Worm (Caenorhabditis elegans) whole organism, L4 larva: ENCODE data around the gene C08G9.1.
A peak's percentile ranks its signal among the peaks of the same experiment; 100 is the strongest.

ENCODE experiments used
- R02D3.7 ChIP-seq: fragments of 150-350 bp; sonication (generic microtip); optimal IDR thresholded peaks from 3 replicates; lab custom pipeline; 2014; ENCODE audit warnings: missing biosample characterization, missing genetic modification characterization
- T20F7.1 ChIP-seq: fragments of 200-800 bp; sonication (Bioruptor generic); optimal IDR thresholded peaks from 2 replicates; lab custom pipeline; 2018; ENCODE audit warnings: mild to moderate bottlenecking, missing genetic modification characterization, missing compliant biosample characterization
- Y105C5A.15 ChIP-seq: fragments of 200-800 bp; sonication (Bioruptor generic); IDR thresholded peaks from 2 replicates; pipeline ENCODE4 v1.3.6; 2022; ENCODE audit warnings: missing genetic modification characterization, missing compliant biosample characterization
- ZK546.5 ChIP-seq, 2 experiments: sonication (generic microtip); optimal IDR thresholded peaks; 2 replicates each; lab custom pipeline; 2017; ENCODE audit warnings: missing biosample characterization in 2 of 2, missing genetic modification characterization in 2 of 2
- aha-1 ChIP-seq: fragments of 150-350 bp; peaks from one replicate; lab custom pipeline; 2014; ENCODE audit warnings: missing biosample characterization, missing genetic modification characterization
- ama-1 ChIP-seq: fragments of 150-350 bp; optimal IDR thresholded peaks from 2 replicates; lab custom pipeline; 2014; ENCODE audit warnings: inconsistent platforms, mixed read lengths
- ceh-20 ChIP-seq: fragments of 200-800 bp; sonication (Bioruptor generic); IDR thresholded peaks from 2 replicates; pipeline ENCODE4 v1.3.6; 2022; ENCODE audit warnings: missing genetic modification reagents, missing genetic modification characterization, missing compliant biosample characterization
- ces-1 ChIP-seq: fragments of 150-350 bp; sonication (generic microtip); optimal IDR thresholded peaks from 4 replicates; lab custom pipeline; 2014; ENCODE audit warnings: missing biosample characterization, missing genetic modification reagents, missing genetic modification characterization
- daf-19 ChIP-seq: fragments of 200-800 bp; sonication (Bioruptor generic); conservative IDR thresholded peaks from 2 replicates; pipeline ENCODE4 v1.3.6; 2022; ENCODE audit warnings: missing genetic modification characterization, missing compliant biosample characterization
- dpl-1 ChIP-seq: fragments of 150-350 bp; optimal IDR thresholded peaks from 2 replicates; lab custom pipeline; 2014; ENCODE audit warnings: missing biosample characterization, missing genetic modification reagents, missing genetic modification characterization
- duxl-1 ChIP-seq: sonication (generic microtip); optimal IDR thresholded peaks from 2 replicates; lab custom pipeline; 2016; ENCODE audit warnings: mild to moderate bottlenecking, missing genetic modification characterization, moderate library complexity, missing compliant biosample characterization; ENCODE audit not compliant: poor library complexity
- fos-1 ChIP-seq: fragments of 150-350 bp; optimal IDR thresholded peaks from 2 replicates; lab custom pipeline; 2014; ENCODE audit warnings: missing biosample characterization, missing genetic modification characterization
- hif-1 ChIP-seq, 2 experiments: sonication (generic microtip); optimal IDR thresholded peaks; 2 replicates each; lab custom pipeline; 2016 to 2017; ENCODE audit warnings: missing compliant biosample characterization in 2 of 2, missing genetic modification characterization in 2 of 2, missing genetic modification reagents in 2 of 2, missing genotype in 2 of 2, mild to moderate bottlenecking in 1 of 2
- hlh-11 ChIP-seq: fragments of 200-800 bp; sonication (Bioruptor generic); optimal IDR thresholded peaks from 2 replicates; lab custom pipeline; 2018; ENCODE audit warnings: mild to moderate bottlenecking, missing genetic modification characterization, missing compliant biosample characterization
- hlh-30 ChIP-seq: sonication (generic microtip); optimal IDR thresholded peaks from 2 replicates; lab custom pipeline; 2017; ENCODE audit warnings: antibody characterized with exemption, mild to moderate bottlenecking, missing genetic modification characterization, missing compliant biosample characterization; ENCODE audit not compliant: insufficient read depth
- hmg-1.1 ChIP-seq: fragments of 200-800 bp; sonication (Bioruptor generic); IDR thresholded peaks from 2 replicates; pipeline ENCODE4 v1.3.6; 2022; ENCODE audit warnings: missing genetic modification reagents, missing genetic modification characterization, missing compliant biosample characterization
- lim-7 ChIP-seq: fragments of 200-800 bp; sonication (Bioruptor generic); IDR thresholded peaks from 2 replicates; pipeline ENCODE4 v1.3.6; 2022; ENCODE audit warnings: missing genetic modification characterization, missing compliant biosample characterization
- lin-1 ChIP-seq: fragments of 200-800 bp; sonication (Bioruptor generic); IDR thresholded peaks from 2 replicates; pipeline ENCODE4 v1.3.6; 2022; ENCODE audit warnings: missing genetic modification reagents, missing genetic modification characterization, missing compliant biosample characterization
- lin-15B ChIP-seq: fragments of 150-350 bp; sonication (generic microtip); optimal IDR thresholded peaks from 3 replicates; lab custom pipeline; 2014; ENCODE audit warnings: missing biosample characterization, missing genetic modification characterization
- lin-29 ChIP-seq: fragments of 200-800 bp; sonication (Bioruptor generic); IDR thresholded peaks from 2 replicates; pipeline ENCODE4 v1.3.6; 2022; ENCODE audit warnings: missing genetic modification reagents, missing genetic modification characterization, missing compliant biosample characterization
- lin-39 ChIP-seq: fragments of 150-350 bp; optimal IDR thresholded peaks from 2 replicates; lab custom pipeline; 2014; ENCODE audit warnings: missing biosample characterization, missing genetic modification reagents, missing genetic modification characterization
- madf-5 ChIP-seq, 2 experiments: fragments of 200-800 bp; sonication (Bioruptor generic); IDR thresholded peaks; 2 replicates each; pipeline ENCODE4 v1.3.6; 2022; ENCODE audit warnings: missing compliant biosample characterization in 2 of 2, missing genetic modification characterization in 2 of 2
- mes-2 ChIP-seq: sonication (generic microtip); optimal IDR thresholded peaks from 2 replicates; lab custom pipeline; 2016; ENCODE audit warnings: missing genotype, mild to moderate bottlenecking, missing genetic modification characterization, missing compliant biosample characterization; ENCODE audit not compliant: poor library complexity, severe bottlenecking
- mxl-3 ChIP-seq: fragments of 200-800 bp; sonication (Bioruptor generic); optimal IDR thresholded peaks from 2 replicates; lab custom pipeline; 2018; ENCODE audit warnings: mild to moderate bottlenecking, missing genetic modification characterization, missing compliant biosample characterization
- nhr-102 ChIP-seq: sonication (generic microtip); optimal IDR thresholded peaks from 2 replicates; lab custom pipeline; 2016; ENCODE audit warnings: mild to moderate bottlenecking, missing genetic modification characterization, moderate library complexity, missing compliant biosample characterization
- nhr-111 ChIP-seq: fragments of 200-800 bp; sonication (Bioruptor generic); optimal IDR thresholded peaks from 2 replicates; lab custom pipeline; 2018; ENCODE audit warnings: mild to moderate bottlenecking, missing genetic modification characterization, missing compliant biosample characterization
- nhr-28 ChIP-seq: fragments of 150-350 bp; optimal IDR thresholded peaks from 2 replicates; lab custom pipeline; 2014; ENCODE audit warnings: missing biosample characterization, missing genetic modification characterization
- nhr-48 ChIP-seq: sonication (generic microtip); optimal IDR thresholded peaks from 2 replicates; lab custom pipeline; 2016; ENCODE audit warnings: mild to moderate bottlenecking, missing genetic modification characterization, missing compliant biosample characterization
- nhr-6 ChIP-seq: fragments of 150-350 bp; optimal IDR thresholded peaks from 2 replicates; lab custom pipeline; 2014; ENCODE audit warnings: missing biosample characterization, missing genetic modification characterization
- pha-4 ChIP-seq, 2 experiments: fragments of 150-350 bp in 1 of 2; fragments of 200-800 bp in 1 of 2; sonication (Bioruptor generic) in 1 of 2; IDR thresholded peaks in 1 of 2; optimal IDR thresholded peaks in 1 of 2; 2 replicates each; pipeline versions ENCODE4 v1.3.6 to Lab custom; 2014 to 2022; ENCODE audit warnings: missing genetic modification characterization in 2 of 2, missing genetic modification reagents in 2 of 2, missing biosample characterization in 1 of 2, missing compliant biosample characterization in 1 of 2
- php-3 ChIP-seq: fragments of 200-800 bp; sonication (Bioruptor generic); IDR thresholded peaks from 2 replicates; pipeline ENCODE4 v1.3.6; 2022; ENCODE audit warnings: missing genetic modification reagents, missing genetic modification characterization, missing compliant biosample characterization
- pqm-1 ChIP-seq: sonication (generic microtip); optimal IDR thresholded peaks from 2 replicates; lab custom pipeline; 2017; ENCODE audit warnings: missing biosample characterization, missing genetic modification characterization
- saeg-2 ChIP-seq: fragments of 200-800 bp; sonication (Bioruptor generic); IDR thresholded peaks from 2 replicates; pipeline ENCODE4 v1.3.6; 2022; ENCODE audit warnings: missing genetic modification reagents, missing genetic modification characterization, missing compliant biosample characterization
- tag-97 ChIP-seq: fragments of 200-800 bp; sonication (Bioruptor generic); IDR thresholded peaks from 2 replicates; pipeline ENCODE4 v1.3.6; 2022; ENCODE audit warnings: missing genetic modification characterization, missing compliant biosample characterization
- unc-62 ChIP-seq, 3 experiments: fragments of 150-350 bp in 1 of 3; sonication (generic microtip); optimal IDR thresholded peaks in 2 of 3; peaks in 1 of 3; 1 replicate in 1 of 3; 2 replicates in 2 of 3; lab custom pipeline; 2014 to 2017; ENCODE audit warnings: missing biosample characterization in 3 of 3, missing genetic modification characterization in 3 of 3, missing genetic modification reagents in 3 of 3, missing genotype in 1 of 3
- zag-1 ChIP-seq: fragments of 150-350 bp; optimal IDR thresholded peaks from 2 replicates; lab custom pipeline; 2014; ENCODE audit warnings: missing biosample characterization, missing genetic modification characterization
- zfp-3 ChIP-seq: fragments of 200-800 bp; sonication (Bioruptor generic); conservative IDR thresholded peaks from 2 replicates; pipeline ENCODE4 v1.3.6; 2022; ENCODE audit warnings: missing genetic modification reagents, missing genetic modification characterization, missing compliant biosample characterization
- ztf-7 ChIP-seq: fragments of 150-350 bp; optimal IDR thresholded peaks from 2 replicates; lab custom pipeline; 2014; ENCODE audit warnings: missing biosample characterization, missing genetic modification characterization

The C08G9.1 gene

DNA sequence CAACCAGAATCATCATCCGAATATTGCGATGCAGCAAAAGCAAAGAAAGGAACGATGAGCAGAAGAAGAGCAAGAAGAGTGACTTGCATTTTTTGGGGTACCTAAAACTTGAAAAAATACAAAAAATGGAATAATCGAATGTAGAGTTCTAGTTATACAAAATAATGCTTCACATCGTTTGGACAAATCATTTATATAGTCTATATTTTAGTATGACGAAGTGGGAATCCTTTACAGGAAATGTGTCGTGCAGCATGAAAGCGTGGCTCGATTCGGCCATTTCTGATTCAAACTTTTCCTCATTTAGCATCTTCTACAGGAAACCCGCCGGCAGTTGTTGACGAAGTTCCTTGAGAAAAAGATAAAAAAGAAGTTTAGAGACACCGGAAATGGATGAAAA is 15.6 kb upstream of the C08G9.1 start, which contains the start of gene nlp-20:
TSS of gene nlp-20 (minus strand) at position 101 of the 400 bp plus-strand sequence.
- TF ChIP-seq nhr-111 (GFP tag; lab: Kevin White, UChicago) (no peak), aha-1 (tag; lab: Kevin White, UChicago) (peak; percentile 29)

ce11 chrIV:7646119-7646518 is 12.4 kb upstream of the C08G9.1 start, which contains the start of gene hmg-5:
TSS of gene hmg-5 (minus strand) at chrIV:7646219.
- TF ChIP-seq lin-15B (no peak), nhr-102 (no peak), ztf-7 (no peak), pqm-1 (tag; lab: Kevin White, UChicago) (no peak), hmg-1.1 (GFP tag; lab: Robert Waterston, UW) (no peak), hlh-30 (tag; lab: Kevin White, UChicago) (no peak)

DNA sequence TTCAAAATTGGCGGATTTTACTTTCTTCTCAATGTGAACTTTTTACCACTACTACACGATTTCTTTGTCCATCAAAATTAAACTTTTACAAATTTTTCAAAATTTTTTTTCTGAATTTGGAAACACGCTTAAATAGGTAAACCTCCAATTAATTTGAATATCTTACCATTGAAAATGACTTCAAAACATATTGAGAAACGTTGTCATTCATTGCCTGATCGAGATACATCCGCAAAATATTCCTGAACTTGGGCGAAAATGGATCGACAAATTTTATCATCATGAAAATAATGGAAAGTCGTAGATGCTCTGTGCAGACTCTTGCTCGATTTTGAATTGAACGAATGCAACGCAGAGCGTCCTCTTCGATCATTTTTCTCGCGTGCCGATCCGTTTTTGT is 11.7 kb upstream of the C08G9.1 start:
- peak in 1 of 2 experiments; percentile 95 for TF ChIP-seq unc-62 (GFP tag; optimal IDR thresholded peaks at IDR 0.05 in 1 of 2; lab: Kevin White, UChicago)
- TF ChIP-seq unc-62 (tag; optimal IDR thresholded peaks at IDR 0.05; lab: Kevin White, UChicago): no peak
- TF ChIP-seq nhr-6: no peak
- TF ChIP-seq, all 104 proteins: peak for 1

DNA sequence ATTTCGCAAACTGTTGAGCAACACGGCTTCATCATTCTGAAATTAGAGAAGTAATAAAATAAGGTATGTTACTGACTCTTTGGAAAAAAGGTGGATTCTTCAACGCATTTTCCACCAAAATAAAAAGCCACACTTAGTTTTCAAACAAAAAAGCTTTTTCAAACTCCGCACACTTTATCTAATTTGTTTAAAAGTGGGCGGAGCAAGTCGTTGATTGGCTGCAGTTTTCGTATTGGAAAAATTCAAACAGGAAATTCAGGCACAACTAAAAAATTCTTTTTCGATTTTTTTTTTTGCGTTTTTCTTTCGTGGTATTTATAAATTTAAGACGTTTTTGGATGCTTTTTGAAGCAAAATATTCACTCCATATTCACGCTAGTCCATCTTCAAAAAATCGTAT is 8.1 kb upstream of the C08G9.1 start:
- TF ChIP-seq R02D3.7 (tag; lab: Kevin White, UChicago) (no peak), saeg-2 (GFP tag; lab: Robert Waterston, UW) (no peak), ces-1 (no peak), lin-29 (GFP tag; lab: Robert Waterston, UW) (no peak), Y105C5A.15 (GFP tag; lab: Robert Waterston, UW) (no peak), tag-97 (no peak), hif-1 (tag; optimal IDR thresholded peaks at IDR 0.05; lab: Kevin White, UChicago) (no peak)

DNA sequence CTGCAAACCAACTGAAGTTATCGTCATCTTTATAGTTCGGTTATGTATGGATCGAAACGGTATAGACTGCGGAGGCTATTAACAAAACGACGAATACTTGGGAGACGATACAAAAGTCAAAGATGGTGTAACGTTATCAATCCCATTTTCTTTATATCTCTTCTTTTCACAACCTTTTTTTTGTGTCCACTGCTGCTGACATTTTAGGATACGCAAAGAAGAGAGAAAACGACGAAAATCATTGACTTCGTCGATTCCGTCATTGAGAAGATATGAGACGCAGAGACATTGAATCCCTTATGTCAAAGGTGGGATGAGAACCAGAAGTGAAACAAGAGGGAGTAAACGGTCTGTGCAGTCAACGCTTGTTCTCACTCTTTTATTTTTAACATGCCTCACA is 7.4 kb upstream of the C08G9.1 start, which contains the start of gene cima-1:
TSS of gene cima-1 (plus strand) at position 340 of the 400 bp plus-strand sequence.
- TF ChIP-seq duxl-1 (tag; lab: Kevin White, UChicago): no peak
- peak; percentile 83 for TF ChIP-seq nhr-28 (tag; lab: Kevin White, UChicago)
- TF ChIP-seq, all 104 proteins: peak for 1

ce11 chrIV:7653198-7653597 is 5.4 kb upstream of the C08G9.1 start:
- no peak for TF ChIP-seq ama-1 (lab: Kevin White, UChicago)
- TF ChIP-seq nhr-28 (tag; lab: Kevin White, UChicago): peak; percentile 73
- peak; percentile 23 for TF ChIP-seq pqm-1 (tag; lab: Kevin White, UChicago)
- no peak for TF ChIP-seq pha-4 (GFP tag; IDR thresholded peaks at IDR 0.05; lab: Robert Waterston, UW)
- no peak for TF ChIP-seq pha-4 (tag; optimal IDR thresholded peaks at IDR 0.05; lab: Kevin White, UChicago)
- no peak for TF ChIP-seq hlh-11
- TF ChIP-seq aha-1 (tag; lab: Kevin White, UChicago): no peak

ce11 chrIV:7654212-7654778 is 4.3 kb upstream of the C08G9.1 start, which contains the start of gene nrde-4:
TSS of gene nrde-4 (minus strand) at chrIV:7654262.
- peak; percentile 94 for TF ChIP-seq mes-2 (tag; lab: Kevin White, UChicago)
- no peak for TF ChIP-seq lin-1 (GFP tag; lab: Robert Waterston, UW)
- TF ChIP-seq dpl-1 (GFP tag; lab: Kevin White, UChicago): peak; percentile 62
- TF ChIP-seq hlh-11: peak; percentile 63
- no peak for TF ChIP-seq nhr-48 (tag; lab: Kevin White, UChicago)
- TF ChIP-seq zag-1 (tag; lab: Kevin White, UChicago): no peak
- peak; percentile 24 for TF ChIP-seq mxl-3 (GFP tag; lab: Kevin White, UChicago)
- TF ChIP-seq T20F7.1 (GFP tag; lab: Kevin White, UChicago): peak; percentile 15
- TF ChIP-seq ZK546.5 (tag; optimal IDR thresholded peaks at IDR 0.05; lab: Kevin White, UChicago): no peak
- no peak for TF ChIP-seq daf-19
- TF ChIP-seq php-3 (GFP tag; lab: Robert Waterston, UW): no peak
- TF ChIP-seq zfp-3 (GFP tag; lab: Robert Waterston, UW): no peak
- TF ChIP-seq duxl-1 (tag; lab: Kevin White, UChicago): no peak
- no peak for TF ChIP-seq lim-7 (GFP tag; lab: Robert Waterston, UW)
- TF ChIP-seq madf-5 (GFP tag; IDR thresholded peaks at IDR 0.05; lab: Robert Waterston, UW): no peak
- TF ChIP-seq ceh-20 (GFP tag; lab: Robert Waterston, UW): no peak
- TF ChIP-seq R02D3.7 (tag; lab: Kevin White, UChicago): no peak
- TF ChIP-seq lin-39 (tag; lab: Kevin White, UChicago): no peak
- no peak for TF ChIP-seq ama-1 (lab: Kevin White, UChicago)
- TF ChIP-seq nhr-28 (tag; lab: Kevin White, UChicago): peak; percentile 64
- TF ChIP-seq fos-1 (tag; lab: Kevin White, UChicago): no peak
